Worm (Caenorhabditis elegans): Measurements from ENCODE around the gene ccf-1.

The ccf-1 gene

ce11 chrIII:11908660-11909059, 11.4 kb downstream of the ccf-1 start, which contains the start of gene fbxb-24:
Gene fbxb-24, plus strand, starts transcription at chrIII:11908960.
- no peak for TF ChIP-seq madf-9 (GFP tag; conservative IDR thresholded peaks at IDR 0.05)
- TF ChIP-seq spr-3 (GFP tag; optimal IDR thresholded peaks at IDR 0.05): no peak
- no peak for TF ChIP-seq mxl-2 (GFP tag; conservative IDR thresholded peaks at IDR 0.05)
- TF ChIP-seq nhr-76 (tag; optimal IDR thresholded peaks at IDR 0.05): no peak

- TF ChIP-seq unc-62 (GFP tag; optimal IDR thresholded peaks at IDR 0.05 in 1 of 2) (no peak), unc-62 (tag; optimal IDR thresholded peaks at IDR 0.05) (no peak), lin-1 (GFP tag; IDR thresholded peaks at IDR 0.05) (no peak), nhr-48 (tag; optimal IDR thresholded peaks at IDR 0.05) (no peak), D1046.2 (GFP tag; IDR thresholded peaks at IDR 0.05) (no peak), hif-1 (tag; optimal IDR thresholded peaks at IDR 0.05) (no peak), egl-43 (GFP tag; IDR thresholded peaks at IDR 0.05) (no peak), ama-1 (optimal IDR thresholded peaks at IDR 0.05) (no peak)
Measured at ce11 chrIII:11907177-11907576, 12.9 kb downstream of the ccf-1 start, which contains the start of gene sdz-33. Gene sdz-33, plus strand, starts transcription at chrIII:11907477.

ce11 chrIII:11902782-11903181, 17.3 kb downstream of the ccf-1 start:
- no peak for TF ChIP-seq lir-3 (tag; optimal IDR thresholded peaks at IDR 0.05)
- TF ChIP-seq set-16 (GFP tag; IDR thresholded peaks at IDR 0.05): peak; percentile 79

ce11 chrIII:11900022-11900421, 20.0 kb downstream of the ccf-1 start:
- TF ChIP-seq snpc-4 (tag; optimal IDR thresholded peaks at IDR 0.05): no peak
- no peak for TF ChIP-seq lim-7 (GFP tag; IDR thresholded peaks at IDR 0.05)

ce11 chrIII:11898169-11898568, 21.9 kb downstream of the ccf-1 start, which contains the start of gene tsen-2:
Gene tsen-2, minus strand, starts transcription at chrIII:11898269.
- TF ChIP-seq ceh-62 (tag; optimal IDR thresholded peaks at IDR 0.05) (no peak), php-3 (GFP tag; IDR thresholded peaks at IDR 0.05) (no peak)

- no peak for TF ChIP-seq skn-1 (tag; optimal IDR thresholded peaks at IDR 0.05)
- TF ChIP-seq lin-15B (tag; optimal IDR thresholded peaks at IDR 0.05): no peak
- TF ChIP-seq egl-43 (GFP tag; IDR thresholded peaks at IDR 0.05): no peak
- TF ChIP-seq mxl-3 (GFP tag; optimal IDR thresholded peaks at IDR 0.05): no peak
- TF ChIP-seq Y5F2A.4 (GFP tag; optimal IDR thresholded peaks at IDR 0.05): no peak
- TF ChIP-seq fos-1 (tag; optimal IDR thresholded peaks at IDR 0.05): no peak
- TF ChIP-seq ztf-11 (tag; optimal IDR thresholded peaks at IDR 0.05): no peak
- TF ChIP-seq lsy-2 (tag; optimal IDR thresholded peaks at IDR 0.05): no peak
- no peak for TF ChIP-seq daf-19 (GFP tag; conservative IDR thresholded peaks at IDR 0.05)
- no peak for TF ChIP-seq mdt-29 (GFP tag; IDR thresholded peaks at IDR 0.05)
- no peak for TF ChIP-seq lin-13 (GFP tag; optimal IDR thresholded peaks at IDR 0.05)
- TF ChIP-seq zfp-2 (tag; optimal IDR thresholded peaks at IDR 0.05): no peak
- TF ChIP-seq F37D6.2 (tag; optimal IDR thresholded peaks at IDR 0.05): no peak
- no peak for TF ChIP-seq Y48G9A.11 (GFP tag; IDR thresholded peaks at IDR 0.05)
- no peak for TF ChIP-seq pqm-1 (tag; optimal IDR thresholded peaks at IDR 0.05)
- TF ChIP-seq Y105C5A.15 (GFP tag; IDR thresholded peaks at IDR 0.05): no peak
- no peak for TF ChIP-seq spr-1 (tag; optimal IDR thresholded peaks at IDR 0.05)
- TF ChIP-seq sdz-12 (GFP tag; optimal IDR thresholded peaks at IDR 0.05): no peak
- TF ChIP-seq lin-1 (GFP tag; IDR thresholded peaks at IDR 0.05): no peak
Measured at ce11 chrIII:11896652-11897051, 23.4 kb downstream of the ccf-1 start.

Data from whole organism, L4 larva.